Worm (Caenorhabditis elegans): ENCODE results near the gene F55A11.4.

Gene F55A11.4

DNA sequence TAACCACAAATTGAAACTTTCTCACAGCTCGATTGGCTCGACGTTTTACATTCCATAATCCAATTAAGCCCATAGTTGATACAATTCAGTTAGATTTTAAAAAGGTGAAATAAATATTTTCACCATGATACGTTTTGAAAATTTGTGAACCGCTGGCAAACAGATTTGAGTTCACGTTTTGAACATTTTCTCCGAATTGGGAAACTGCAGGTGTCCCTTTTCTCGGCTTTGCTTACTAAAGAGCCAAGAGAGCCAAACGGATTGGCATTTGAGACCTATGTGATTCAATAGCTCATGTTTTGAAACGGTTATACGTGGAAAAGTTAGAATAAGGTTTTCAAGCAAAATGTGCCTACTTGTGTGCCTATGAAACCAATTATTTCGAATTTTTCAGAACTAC is 33.4 kb upstream of the F55A11.4 start, which contains the start of gene spe-42:
Gene spe-42 (minus strand): TSS at position 101 of the 400 bp plus-strand sequence.
- TF ChIP-seq lin-38 (GFP tag; IDR thresholded peaks at IDR 0.05) (no peak), ces-1 (GFP tag; optimal IDR thresholded peaks at IDR 0.05) (no peak), rbr-2 (tag; optimal IDR thresholded peaks at IDR 0.05) (no peak), snpc-1.2 (GFP tag; IDR thresholded peaks at IDR 0.05) (no peak), mep-1 (tag; optimal IDR thresholded peaks at IDR 0.05) (no peak), hmg-1.1 (GFP tag; IDR thresholded peaks at IDR 0.05) (no peak), madf-5 (GFP tag; IDR thresholded peaks at IDR 0.05) (no peak), zip-2 (tag; optimal IDR thresholded peaks at IDR 0.05) (no peak), daf-12 (tag; optimal IDR thresholded peaks at IDR 0.05) (no peak), lin-29 (GFP tag; IDR thresholded peaks at IDR 0.05) (no peak), egl-43 (GFP tag; IDR thresholded peaks at IDR 0.05) (no peak), sdz-12 (GFP tag; optimal IDR thresholded peaks at IDR 0.05) (no peak), dpl-1 (GFP tag; optimal IDR thresholded peaks at IDR 0.05) (no peak), mdl-1 (tag; optimal IDR thresholded peaks at IDR 0.05) (no peak), dmd-9 (GFP tag; IDR thresholded peaks at IDR 0.05) (no peak)

DNA sequence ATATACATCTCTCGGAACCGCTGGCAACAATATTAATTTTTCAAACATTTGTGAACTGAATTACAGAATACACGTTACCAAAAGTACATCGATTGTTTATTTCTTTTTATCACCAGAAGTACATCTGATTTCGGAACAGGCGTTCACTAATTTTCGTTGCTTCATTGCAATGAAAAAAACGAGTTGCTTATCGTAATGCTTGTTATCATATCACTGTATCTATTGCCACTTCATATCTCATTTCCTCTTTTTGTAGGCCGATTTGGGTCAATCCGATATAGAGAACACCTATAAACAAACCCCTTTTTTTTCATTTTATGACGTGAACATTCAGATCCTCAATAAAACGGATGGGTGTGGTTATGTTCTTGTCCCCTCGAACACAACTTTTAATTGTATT is 32.9 kb upstream of the F55A11.4 start:
- TF ChIP-seq egl-27 (tag; optimal IDR thresholded peaks at IDR 0.05): no peak
- TF ChIP-seq R02D3.7 (tag; optimal IDR thresholded peaks at IDR 0.05): no peak
- no peak for TF ChIP-seq unc-62 (GFP tag; optimal IDR thresholded peaks at IDR 0.05 in 1 of 2)
- TF ChIP-seq unc-62 (tag; optimal IDR thresholded peaks at IDR 0.05): no peak
- no peak for TF ChIP-seq skn-1 (tag; optimal IDR thresholded peaks at IDR 0.05)
- TF ChIP-seq attf-4 (tag; optimal IDR thresholded peaks at IDR 0.05): no peak
- TF ChIP-seq Y105C5A.15 (GFP tag; IDR thresholded peaks at IDR 0.05): no peak
- TF ChIP-seq nhr-10 (tag; optimal IDR thresholded peaks at IDR 0.05): no peak
- no peak for TF ChIP-seq saeg-2 (GFP tag; IDR thresholded peaks at IDR 0.05)
- TF ChIP-seq T20F7.1 (GFP tag; optimal IDR thresholded peaks at IDR 0.05): no peak

DNA sequence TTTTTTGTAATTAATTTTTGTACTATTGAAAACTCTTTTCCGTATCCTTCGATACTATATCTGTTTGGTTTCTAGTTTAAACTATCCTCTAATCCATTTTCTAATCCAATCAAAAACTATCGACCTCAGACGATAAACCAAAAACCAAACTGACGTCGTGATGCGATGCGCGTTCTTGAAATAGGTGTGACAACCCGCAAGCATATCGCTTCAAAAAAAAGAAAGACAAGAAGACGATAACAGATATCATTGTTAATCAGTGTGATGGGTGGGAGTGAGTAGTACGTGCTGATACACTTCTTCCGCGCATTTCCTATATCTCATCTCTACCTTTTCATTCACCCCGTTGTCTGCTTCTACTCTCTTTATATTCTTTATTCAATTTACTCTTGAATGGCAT is 30.4 kb upstream of the F55A11.4 start, which contains the start of gene T04F3.1:
Gene T04F3.1 (plus strand): TSS at position 246 of the 400 bp plus-strand sequence.
- TF ChIP-seq aha-1 (tag) (peak; percentile 57), mxl-3 (GFP tag; optimal IDR thresholded peaks at IDR 0.05) (peak; percentile 58), zfp-3 (GFP tag; conservative IDR thresholded peaks at IDR 0.05) (no peak), nhr-48 (tag; optimal IDR thresholded peaks at IDR 0.05) (peak; percentile 55), mdl-1 (tag; optimal IDR thresholded peaks at IDR 0.05) (peak in 1 of 2 experiments; percentile 60), nhr-111 (GFP tag; optimal IDR thresholded peaks at IDR 0.05) (no peak), Y5F2A.4 (GFP tag; optimal IDR thresholded peaks at IDR 0.05) (no peak), hlh-11 (tag; optimal IDR thresholded peaks at IDR 0.05) (peak; percentile 36), nhr-76 (tag; optimal IDR thresholded peaks at IDR 0.05) (no peak), nhr-28 (tag; optimal IDR thresholded peaks at IDR 0.05) (peak; percentile 75), hlh-30 (tag; optimal IDR thresholded peaks at IDR 0.05; ENCODE audit: insufficient read depth) (peak; percentile 0)

DNA sequence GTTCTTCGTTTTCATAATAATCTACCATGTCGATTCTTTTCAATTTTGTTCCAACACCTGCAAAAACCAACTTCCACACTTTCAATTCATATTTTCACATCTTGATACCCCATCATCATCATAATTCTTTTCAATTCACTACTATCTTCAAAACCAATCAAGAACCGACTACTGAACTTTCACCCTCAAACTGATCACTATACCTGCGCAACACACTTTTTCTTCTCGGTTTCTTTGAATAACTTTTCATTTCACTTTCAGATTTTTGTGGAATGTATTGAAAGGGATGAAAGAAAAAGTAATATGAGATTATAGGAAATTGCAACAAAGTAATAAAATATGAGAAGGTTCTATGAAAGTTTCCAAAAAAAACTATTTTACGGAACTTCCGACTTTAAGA is 29.2 kb upstream of the F55A11.4 start:
- no peak for TF ChIP-seq ceh-44 (GFP tag; IDR thresholded peaks at IDR 0.05)
- no peak for TF ChIP-seq hmg-1.1 (GFP tag; IDR thresholded peaks at IDR 0.05)
- no peak for TF ChIP-seq snpc-4 (tag; optimal IDR thresholded peaks at IDR 0.05)
- no peak for TF ChIP-seq T26A8.4 (GFP tag; IDR thresholded peaks at IDR 0.05)
- peak; percentile 32 for TF ChIP-seq aha-1 (tag)
